Worm (Caenorhabditis elegans) whole organism, early embryonic: ENCODE results near the gene W03G11.2.
A peak's percentile ranks its signal among the peaks of the same experiment; 100 is the strongest.

Source experiments
- B0310.2 ChIP-seq: sonication (generic microtip); optimal IDR thresholded peaks from 2 replicates; lab custom pipeline; 2016; ENCODE audit warnings: mild to moderate bottlenecking, missing genetic modification characterization, missing compliant biosample characterization
- F13C5.2 ChIP-seq: sonication (generic microtip); optimal IDR thresholded peaks from 2 replicates; lab custom pipeline; 2017; ENCODE audit warnings: mild to moderate bottlenecking, missing genetic modification characterization, inconsistent platforms, missing compliant biosample characterization
- aly-1 ChIP-seq: sonication (generic microtip); optimal IDR thresholded peaks from 2 replicates; lab custom pipeline; 2016; ENCODE audit warnings: missing genetic modification characterization, missing compliant biosample characterization
- ama-1 ChIP-seq: fragments of 150-350 bp; optimal IDR thresholded peaks from 2 replicates; lab custom pipeline; 2014
- ceh-13 ChIP-seq: fragments of 200-800 bp; sonication (Bioruptor generic); optimal IDR thresholded peaks from 2 replicates; lab custom pipeline; 2018; ENCODE audit warnings: mild to moderate bottlenecking, missing genetic modification characterization, missing compliant biosample characterization
- ceh-36 ChIP-seq: sonication (generic microtip); optimal IDR thresholded peaks from 2 replicates; lab custom pipeline; 2016; ENCODE audit warnings: missing genetic modification characterization, inconsistent platforms, missing compliant biosample characterization
- ets-7 ChIP-seq: sonication (generic microtip); optimal IDR thresholded peaks from 2 replicates; lab custom pipeline; 2016; ENCODE audit warnings: missing genotype, missing genetic modification characterization, missing compliant biosample characterization
- flt-1 ChIP-seq: fragments of 200-800 bp; sonication (Bioruptor generic); IDR thresholded peaks from 2 replicates; pipeline ENCODE4 v1.3.6; 2022; ENCODE audit warnings: missing genetic modification characterization, missing compliant biosample characterization
- hmbx-1 ChIP-seq: sonication (generic microtip); optimal IDR thresholded peaks from 2 replicates; lab custom pipeline; 2016; ENCODE audit warnings: mild to moderate bottlenecking, missing genetic modification characterization, missing compliant biosample characterization
- hmg-4 ChIP-seq: fragments of 200-800 bp; sonication (Bioruptor generic); optimal IDR thresholded peaks from 2 replicates; lab custom pipeline; 2018; ENCODE audit warnings: mild to moderate bottlenecking, missing genetic modification characterization, missing compliant biosample characterization
- hnd-1 ChIP-seq: sonication (generic microtip); optimal IDR thresholded peaks from 2 replicates; lab custom pipeline; 2016; ENCODE audit warnings: missing genetic modification characterization, missing compliant biosample characterization
- pes-1 ChIP-seq: fragments of 200-800 bp; sonication (Bioruptor generic); IDR thresholded peaks from 2 replicates; pipeline ENCODE4 v1.3.6; 2022; ENCODE audit warnings: missing genetic modification reagents, missing genetic modification characterization, missing compliant biosample characterization
- scrt-1 ChIP-seq: fragments of 200-800 bp; sonication (Bioruptor generic); IDR thresholded peaks from 2 replicates; pipeline ENCODE4 v1.3.6; 2022; ENCODE audit warnings: missing genetic modification characterization, missing compliant biosample characterization
- sea-1 ChIP-seq: fragments of 200-800 bp; sonication (Bioruptor generic); conservative IDR thresholded peaks from 2 replicates; pipeline ENCODE4 v1.3.6; 2022; ENCODE audit warnings: missing genetic modification characterization, missing compliant biosample characterization
- tbx-11 ChIP-seq: fragments of 200-800 bp; sonication (Bioruptor generic); IDR thresholded peaks from 2 replicates; pipeline ENCODE4 v1.3.6; 2022; ENCODE audit warnings: missing genetic modification characterization, missing compliant biosample characterization
- tbx-37 ChIP-seq: fragments of 200-800 bp; sonication (Bioruptor generic); conservative IDR thresholded peaks from 2 replicates; pipeline ENCODE4 v1.3.6; 2022; ENCODE audit warnings: missing genetic modification reagents, missing genetic modification characterization, missing compliant biosample characterization
- tra-4 ChIP-seq: sonication (generic microtip); optimal IDR thresholded peaks from 2 replicates; lab custom pipeline; 2017; ENCODE audit warnings: missing genetic modification characterization, missing compliant biosample characterization

The W03G11.2 gene

DNA sequence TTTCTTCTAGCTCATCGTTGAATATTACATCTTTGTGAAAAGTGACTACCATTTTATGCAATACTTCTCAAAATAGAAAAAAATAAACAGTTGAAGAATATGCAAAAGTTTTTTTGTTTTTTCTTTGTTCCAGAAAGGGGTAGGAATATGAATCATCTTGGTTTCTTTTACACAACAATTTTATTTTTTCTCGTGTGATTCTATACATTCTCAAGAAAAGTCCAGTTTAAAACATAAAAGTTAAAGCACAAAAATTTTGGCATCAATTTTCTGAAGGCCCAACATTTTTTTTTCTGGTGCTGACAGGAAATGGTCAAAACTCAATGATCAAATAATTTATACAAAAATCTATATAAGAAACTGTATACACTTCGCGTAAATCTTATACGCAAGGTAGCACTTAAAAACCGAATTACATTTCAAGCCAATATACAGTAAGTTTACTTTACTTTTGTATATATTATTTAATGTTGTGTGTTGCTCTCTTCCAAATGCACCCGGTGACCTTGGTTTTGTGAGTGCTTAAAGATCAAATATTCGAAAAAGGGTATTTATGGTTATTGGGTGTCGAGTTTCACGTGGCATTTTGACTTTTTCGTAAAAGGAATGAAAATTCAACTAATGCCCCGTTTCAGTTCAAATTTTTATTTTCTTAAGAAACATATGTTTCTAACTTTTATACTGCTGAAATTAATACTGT, at the start of gene W03G11.2, which contains the start of gene lgc-13:
W03G11.2 (minus strand) TSS at position 101 of the 700 bp plus-strand sequence.
lgc-13 (plus strand) TSS at position 650 of the 700 bp plus-strand sequence.
- no peak for TF ChIP-seq pes-1 (GFP tag; lab: Robert Waterston, UW)
- no peak for TF ChIP-seq flt-1 (GFP tag; lab: Robert Waterston, UW)
- no peak for TF ChIP-seq ama-1 (lab: Kevin White, UChicago)
- TF ChIP-seq tbx-37 (GFP tag; lab: Robert Waterston, UW): no peak
- TF ChIP-seq ceh-13 (GFP tag; lab: Kevin White, UChicago): no peak
- TF ChIP-seq sea-1: no peak
- no peak for TF ChIP-seq aly-1 (tag; lab: Kevin White, UChicago)
- no peak for TF ChIP-seq hmbx-1
- no peak for TF ChIP-seq ets-7 (tag; lab: Kevin White, UChicago)
- no peak for TF ChIP-seq scrt-1 (GFP tag; lab: Robert Waterston, UW)
- no peak for TF ChIP-seq tra-4 (tag; lab: Kevin White, UChicago)
- no peak for TF ChIP-seq hnd-1 (tag; lab: Kevin White, UChicago)

ce11 chrX:12154055-12154898, 45.9 kb upstream of the W03G11.2 start, which contains the start of gene mfsd-11:
Gene mfsd-11 (minus strand): TSS chrX:12154105.
- no peak for TF ChIP-seq ceh-36
- no peak for TF ChIP-seq hmbx-1
- TF ChIP-seq B0310.2: no peak
- TF ChIP-seq ama-1 (lab: Kevin White, UChicago): no peak
- TF ChIP-seq ceh-13 (GFP tag; lab: Kevin White, UChicago): no peak
- no peak for TF ChIP-seq tbx-11 (GFP tag; lab: Robert Waterston, UW)
- no peak for TF ChIP-seq ets-7 (tag; lab: Kevin White, UChicago)
- TF ChIP-seq pes-1 (GFP tag; lab: Robert Waterston, UW): no peak
- TF ChIP-seq hnd-1 (tag; lab: Kevin White, UChicago): no peak

DNA sequence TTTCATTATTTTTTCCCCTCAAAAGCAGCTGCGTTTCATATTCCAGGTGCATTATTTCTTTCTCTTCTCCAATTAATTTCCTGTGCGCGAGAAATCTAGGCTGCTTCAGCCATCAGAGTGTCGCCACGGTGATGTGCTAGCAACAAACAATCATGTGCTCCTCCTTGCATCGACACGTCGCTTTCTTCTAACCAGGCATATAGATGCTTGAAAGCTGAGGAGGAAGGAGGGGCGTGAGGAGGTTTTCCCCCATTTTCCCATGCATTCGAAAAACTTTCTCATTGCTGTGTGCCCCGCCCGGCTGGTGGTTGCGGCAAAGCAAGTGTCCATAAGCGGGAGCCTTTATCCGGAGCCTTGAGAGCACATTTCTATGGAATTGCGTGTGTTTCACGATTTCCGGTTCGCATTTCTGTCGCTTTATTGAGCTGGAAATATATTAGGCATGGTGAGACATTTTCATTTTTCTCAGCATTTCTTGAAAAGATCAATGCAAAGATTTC, 41.3 kb upstream of the W03G11.2 start, which contains the start of gene znf-474:
znf-474 (plus strand) TSS at position 287 of the 500 bp plus-strand sequence.
- TF ChIP-seq hnd-1 (tag; lab: Kevin White, UChicago) (no peak), scrt-1 (GFP tag; lab: Robert Waterston, UW) (0 out of 2 replicates have a peak, but pooled peaks have one; percentile 51)

DNA sequence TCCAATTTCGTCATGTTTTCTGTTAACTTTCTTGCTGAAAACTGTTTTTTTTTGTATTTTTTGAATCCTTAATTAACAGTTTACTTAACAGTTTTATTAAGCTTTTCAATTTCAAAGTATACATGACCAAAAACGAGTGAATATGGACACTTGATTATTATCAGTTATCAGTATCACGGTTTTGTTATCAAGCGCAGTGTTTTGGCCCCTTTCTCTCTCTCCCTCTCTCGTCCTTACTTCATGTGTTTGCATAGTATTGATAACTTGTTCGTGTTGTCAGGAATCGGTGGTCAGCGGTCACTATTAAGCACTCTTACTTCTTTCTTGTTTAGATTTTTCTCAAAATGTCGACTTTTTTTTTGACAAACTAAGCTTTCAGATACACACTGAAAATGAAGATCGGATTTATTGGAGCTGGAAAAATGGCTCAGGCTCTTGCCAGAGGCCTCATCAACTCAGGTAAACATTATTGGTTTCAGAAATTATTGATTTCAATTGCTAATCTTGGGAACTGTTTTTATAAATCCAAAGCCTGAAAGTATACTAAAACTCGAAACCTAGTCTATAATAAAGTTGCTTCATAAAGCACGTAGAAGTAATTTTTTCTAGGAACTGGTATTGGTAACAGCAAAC, 38.2 kb upstream of the W03G11.2 start, which contains the start of gene pycr-1:
pycr-1 (plus strand) TSS at position 380 of the 633 bp plus-strand sequence.
- TF ChIP-seq hnd-1 (tag; lab: Kevin White, UChicago) (no peak), ceh-13 (GFP tag; lab: Kevin White, UChicago) (no peak), tra-4 (tag; lab: Kevin White, UChicago) (no peak), hmbx-1 (no peak), hmg-4 (GFP tag; lab: Kevin White, UChicago) (no peak), scrt-1 (GFP tag; lab: Robert Waterston, UW) (no peak), F13C5.2 (tag; lab: Kevin White, UChicago) (no peak), pes-1 (GFP tag; lab: Robert Waterston, UW) (no peak)

DNA sequence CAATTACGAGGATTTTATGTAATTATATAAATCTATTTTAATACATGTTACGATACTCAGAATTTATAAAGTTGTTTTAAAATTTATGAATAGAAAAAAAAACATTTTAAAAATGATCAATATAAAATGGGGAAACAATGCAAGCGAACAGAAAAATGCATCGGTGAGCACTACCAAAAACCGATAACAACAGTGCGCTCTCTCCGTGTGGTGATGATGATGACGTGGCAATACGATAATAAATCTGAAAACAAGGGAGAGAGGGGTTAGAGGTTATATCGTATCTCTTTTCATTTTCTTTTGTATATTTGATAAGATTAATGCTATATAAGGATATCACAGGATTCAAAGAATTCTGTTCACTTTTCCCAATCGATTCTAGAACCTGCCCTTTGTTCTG, 37.5 kb upstream of the W03G11.2 start:
- no peak for TF ChIP-seq hnd-1 (tag; lab: Kevin White, UChicago)
- TF ChIP-seq ceh-36: no peak
- TF ChIP-seq pes-1 (GFP tag; lab: Robert Waterston, UW): no peak
- no peak for TF ChIP-seq B0310.2
- TF ChIP-seq ets-7 (tag; lab: Kevin White, UChicago): no peak

- TF ChIP-seq F13C5.2 (tag; lab: Kevin White, UChicago) (no peak), ama-1 (lab: Kevin White, UChicago) (no peak), tra-4 (tag; lab: Kevin White, UChicago) (no peak), tbx-37 (GFP tag; lab: Robert Waterston, UW) (no peak), pes-1 (GFP tag; lab: Robert Waterston, UW) (no peak), B0310.2 (no peak), flt-1 (GFP tag; lab: Robert Waterston, UW) (no peak), sea-1 (no peak), hmg-4 (GFP tag; lab: Kevin White, UChicago) (no peak), ets-7 (tag; lab: Kevin White, UChicago) (no peak), tbx-11 (GFP tag; lab: Robert Waterston, UW) (no peak), ceh-36 (no peak), scrt-1 (GFP tag; lab: Robert Waterston, UW) (no peak), hnd-1 (tag; lab: Kevin White, UChicago) (no peak), aly-1 (tag; lab: Kevin White, UChicago) (no peak), hmbx-1 (no peak), ceh-13 (GFP tag; lab: Kevin White, UChicago) (no peak)
Observed at ce11 chrX:12143693-12144092, 35.3 kb upstream of the W03G11.2 start, which contains the start of gene M153.5. Gene M153.5 (plus strand): TSS chrX:12143993.

DNA sequence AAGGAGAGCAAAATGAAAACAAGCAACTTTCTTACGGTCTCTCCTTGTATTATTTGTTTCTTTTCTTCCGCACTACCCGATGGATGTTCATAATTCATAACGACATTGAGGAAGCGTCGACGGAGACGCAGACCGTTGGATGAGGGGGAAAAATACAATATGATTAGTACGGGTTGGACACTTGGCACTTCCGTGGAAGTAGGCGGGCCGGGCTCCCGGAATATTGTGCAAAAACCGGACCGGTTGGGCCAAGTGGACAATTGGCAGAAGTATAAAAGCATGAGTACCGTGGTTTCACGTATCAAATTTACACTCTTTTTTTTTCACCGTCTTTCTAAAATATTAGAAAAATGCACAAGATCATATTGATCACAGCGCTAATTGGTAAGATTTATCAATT, 34.2 kb upstream of the W03G11.2 start, which contains the start of gene M153.3:
M153.3 (plus strand) TSS at position 301 of the 400 bp plus-strand sequence.
- TF ChIP-seq ets-7 (tag; lab: Kevin White, UChicago) (no peak), F13C5.2 (tag; lab: Kevin White, UChicago) (no peak), ceh-36 (no peak), tra-4 (tag; lab: Kevin White, UChicago) (no peak), aly-1 (tag; lab: Kevin White, UChicago) (no peak)
